Worm (Caenorhabditis elegans): ENCODE results near the gene amdh-1.

amdh-1 gene

DNA sequence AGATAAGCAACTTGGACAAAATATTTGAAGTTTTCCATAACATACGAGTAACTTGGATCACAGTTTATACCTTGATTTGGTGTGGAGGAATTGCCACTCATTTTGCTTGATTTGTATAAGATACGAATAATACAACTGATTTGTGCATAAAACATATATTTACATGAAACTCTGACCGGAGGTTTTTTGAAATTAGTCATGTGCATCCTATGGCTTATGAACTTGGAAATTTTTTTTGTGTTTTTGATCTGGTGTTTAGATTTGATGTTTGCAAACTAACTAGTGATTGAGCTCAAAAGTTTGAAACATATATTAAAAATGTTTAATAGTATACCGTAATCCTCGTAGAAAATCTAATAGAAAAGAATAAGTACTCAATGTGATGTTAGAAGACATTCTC lies 3.1 kb downstream of the amdh-1 start, which contains the start of gene srg-8:
Gene srg-8, minus strand, starts transcription at position 101 of the 400 bp plus-strand sequence.
- TF ChIP-seq gei-17 (GFP tag; optimal IDR thresholded peaks at IDR 0.05) = no peak
- no peak for TF ChIP-seq snpc-4 (GFP tag; optimal IDR thresholded peaks at IDR 0.05)
- no peak for TF ChIP-seq snpc-4 (tag; optimal IDR thresholded peaks at IDR 0.05)
- no peak for TF ChIP-seq lin-35 (GFP tag; optimal IDR thresholded peaks at IDR 0.05)
- TF ChIP-seq F57C9.4 (tag; optimal IDR thresholded peaks at IDR 0.05) = no peak
- no peak for TF ChIP-seq lsy-27 (tag; optimal IDR thresholded peaks at IDR 0.05; ENCODE audit: borderline replicate concordance, insufficient read depth)

DNA sequence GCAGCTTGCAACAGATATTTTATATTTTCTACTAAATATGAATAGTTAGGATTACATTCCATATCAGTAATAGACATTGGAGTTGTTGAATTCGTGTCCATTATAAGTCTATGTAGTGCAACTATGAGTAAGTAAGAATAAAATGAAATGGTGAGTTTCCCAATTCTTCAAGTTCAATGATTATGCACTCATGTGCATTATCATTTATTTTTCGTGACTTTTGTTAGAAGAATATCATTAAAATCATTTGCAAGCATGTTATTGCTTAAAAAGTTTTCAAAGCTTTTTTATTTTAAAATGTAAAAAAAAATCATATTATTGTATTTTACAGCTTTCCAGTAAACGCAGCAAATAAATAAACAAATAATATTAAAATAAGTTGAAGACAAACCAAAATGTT lies 5.1 kb downstream of the amdh-1 start, which contains the start of gene srg-9:
Gene srg-9, minus strand, starts transcription at position 101 of the 400 bp plus-strand sequence.
- TF ChIP-seq ztf-3 (GFP tag; optimal IDR thresholded peaks at IDR 0.05) (no peak), gei-17 (GFP tag; optimal IDR thresholded peaks at IDR 0.05) (no peak), ekl-4 (GFP tag; IDR thresholded peaks at IDR 0.05) (no peak), madf-10 (tag; optimal IDR thresholded peaks at IDR 0.05) (no peak), F55B11.4 (tag; optimal IDR thresholded peaks at IDR 0.05; ENCODE audit: borderline replicate concordance, insufficient read depth) (no peak), nhr-179 (tag; optimal IDR thresholded peaks at IDR 0.05) (no peak), lsl-1 (GFP tag; optimal IDR thresholded peaks at IDR 0.05) (no peak), tbx-9 (tag; optimal IDR thresholded peaks at IDR 0.05; ENCODE audit: borderline replicate concordance) (no peak), F33H1.4 (GFP tag; IDR thresholded peaks at IDR 0.05) (no peak), ZK185.1 (tag; optimal IDR thresholded peaks at IDR 0.05; ENCODE audit: poor library complexity, severe bottlenecking) (no peak), atf-7 (tag; optimal IDR thresholded peaks at IDR 0.05) (no peak)

DNA sequence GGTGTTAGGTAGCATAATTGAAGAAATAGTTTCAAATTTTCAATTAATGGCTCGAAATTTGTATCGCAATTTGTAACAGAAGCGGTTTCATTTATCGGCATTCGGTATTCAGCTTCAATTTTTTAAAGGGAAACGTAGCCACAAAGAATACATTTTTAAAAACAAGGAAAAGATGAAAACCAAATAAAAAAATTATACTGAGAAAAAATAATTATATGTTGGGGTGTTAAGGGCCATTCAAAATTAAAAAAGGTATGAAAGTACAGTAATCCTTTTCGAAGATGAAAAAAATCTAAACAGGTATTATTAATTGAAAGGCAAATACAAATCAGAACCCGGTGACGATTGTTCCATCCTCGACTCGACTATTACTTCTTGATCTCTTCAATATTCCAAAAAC lies 6.7 kb downstream of the amdh-1 start, which contains the start of gene srg-1:
Gene srg-1, minus strand, starts transcription at position 101 of the 400 bp plus-strand sequence.
- TF ChIP-seq hsf-1 (GFP tag; IDR thresholded peaks at IDR 0.05) = no peak
- TF ChIP-seq ets-4 (GFP tag; optimal IDR thresholded peaks at IDR 0.05) = no peak
- no peak for TF ChIP-seq lin-35 (GFP tag; optimal IDR thresholded peaks at IDR 0.05)
- no peak for TF ChIP-seq Y53G8AR.9 (GFP tag; conservative IDR thresholded peaks at IDR 0.05)
- no peak for TF ChIP-seq madf-3 (GFP tag; IDR thresholded peaks at IDR 0.05)
- no peak for TF ChIP-seq ztf-22 (GFP tag; optimal IDR thresholded peaks at IDR 0.05)
- no peak for TF ChIP-seq F52B5.7 (tag; optimal IDR thresholded peaks at IDR 0.05)
- no peak for TF ChIP-seq nhr-80 (tag; optimal IDR thresholded peaks at IDR 0.05)
- TF ChIP-seq ceh-100 (GFP tag; IDR thresholded peaks at IDR 0.05) = no peak
- no peak for TF ChIP-seq lsl-1 (GFP tag; optimal IDR thresholded peaks at IDR 0.05)
- no peak for TF ChIP-seq somi-1 (GFP tag; optimal IDR thresholded peaks at IDR 0.05)
- no peak for TF ChIP-seq gei-17 (GFP tag; optimal IDR thresholded peaks at IDR 0.05)
- no peak for TF ChIP-seq attf-3 (GFP tag; conservative IDR thresholded peaks at IDR 0.05)
- TF ChIP-seq atf-7 (tag; optimal IDR thresholded peaks at IDR 0.05) = no peak
- no peak for TF ChIP-seq snpc-1.1 (tag; optimal IDR thresholded peaks at IDR 0.05; ENCODE audit: insufficient read depth)
- TF ChIP-seq K12H6.12 (tag; optimal IDR thresholded peaks at IDR 0.05) = no peak
- TF ChIP-seq sdz-38 (tag; optimal IDR thresholded peaks at IDR 0.05) = no peak

- no peak for TF ChIP-seq snpc-1.3 (tag; optimal IDR thresholded peaks at IDR 0.05; ENCODE audit: insufficient read depth)
- no peak for TF ChIP-seq ccch-3 (GFP tag; optimal IDR thresholded peaks at IDR 0.05)
- TF ChIP-seq sptf-2 (GFP tag; optimal IDR thresholded peaks at IDR 0.05) = no peak
- TF ChIP-seq B0019.2 (GFP tag; conservative IDR thresholded peaks at IDR 0.05) = no peak
- no peak for TF ChIP-seq ztf-28 (GFP tag; IDR thresholded peaks at IDR 0.05)
- no peak for TF ChIP-seq ceh-58 (GFP tag; IDR thresholded peaks at IDR 0.05)
- no peak for TF ChIP-seq F52B5.7 (tag; optimal IDR thresholded peaks at IDR 0.05)
- no peak for TF ChIP-seq aptf-2 (GFP tag; conservative IDR thresholded peaks at IDR 0.05)
- no peak for TF ChIP-seq mel-28 (tag; optimal IDR thresholded peaks at IDR 0.05; ENCODE audit: borderline replicate concordance)
- TF ChIP-seq bed-2 (GFP tag; IDR thresholded peaks at IDR 0.05) = no peak
- no peak for TF ChIP-seq T26A5.8 (tag; optimal IDR thresholded peaks at IDR 0.05)
- TF ChIP-seq efl-1 (GFP tag; optimal IDR thresholded peaks at IDR 0.05) = no peak
- TF ChIP-seq lir-1 (GFP tag; conservative IDR thresholded peaks at IDR 0.05) = no peak
- TF ChIP-seq ztf-3 (GFP tag; optimal IDR thresholded peaks at IDR 0.05) = no peak
- no peak for TF ChIP-seq lin-35 (GFP tag; optimal IDR thresholded peaks at IDR 0.05)
- no peak for TF ChIP-seq unc-62 (GFP tag; optimal IDR thresholded peaks at IDR 0.05)
- TF ChIP-seq attf-3 (GFP tag; conservative IDR thresholded peaks at IDR 0.05) = no peak
- TF ChIP-seq Y53G8AR.9 (GFP tag; conservative IDR thresholded peaks at IDR 0.05) = no peak
- TF ChIP-seq F55B11.4 (tag; optimal IDR thresholded peaks at IDR 0.05; ENCODE audit: borderline replicate concordance, insufficient read depth) = no peak
Measured at ce11 chrIII:6260115-6260514, 8.5 kb downstream of the amdh-1 start, which contains the start of gene srg-2. Gene srg-2 (minus strand): TSS chrIII:6260215.
